Fruit fly (Drosophila melanogaster) whole organism, embryonic: ENCODE results near the gene Sec15.

ENCODE experiments used
- CG10274 ChIP-seq: fragments of 200-800 bp; sonication (Bioruptor generic); optimal IDR thresholded peaks from 3 replicates; lab custom pipeline; 2017; ENCODE audit warnings: missing biosample characterization, mild to moderate bottlenecking, missing genetic modification characterization
- CG10366 ChIP-seq: fragments of 200-800 bp; sonication (Bioruptor generic); IDR thresholded peaks from 2 replicates; pipeline ENCODE4 v1.3.6; 2022; ENCODE audit warnings: missing biosample characterization, missing genetic modification characterization
- CG12744 ChIP-seq: fragments of 200-800 bp; sonication (Bioruptor generic); optimal IDR thresholded peaks from 2 replicates; lab custom pipeline; 2016; ENCODE audit warnings: missing biosample characterization, missing genetic modification characterization
- CG14965 ChIP-seq: fragments of 200-800 bp; sonication (Bioruptor generic); optimal IDR thresholded peaks from 2 replicates; lab custom pipeline; 2016; ENCODE audit warnings: missing biosample characterization, missing genetic modification characterization, borderline replicate concordance
- CG15011 ChIP-seq: fragments of 200-800 bp; sonication (Bioruptor generic); optimal IDR thresholded peaks from 3 replicates; lab custom pipeline; 2018; ENCODE audit warnings: missing biosample characterization, mild to moderate bottlenecking, missing genetic modification characterization
- CG1529 ChIP-seq: fragments of 200-800 bp; sonication (Bioruptor generic); optimal IDR thresholded peaks from 3 replicates; lab custom pipeline; 2018; ENCODE audit warnings: missing biosample characterization, missing genetic modification characterization
- CG15696 ChIP-seq: fragments of 200-800 bp; sonication (Bioruptor generic); optimal IDR thresholded peaks from 2 replicates; lab custom pipeline; 2019; ENCODE audit warnings: missing biosample characterization, mild to moderate bottlenecking, missing genetic modification characterization, moderate library complexity
- CG1647 ChIP-seq: fragments of 200-800 bp; sonication (Bioruptor generic); optimal IDR thresholded peaks from 3 replicates; lab custom pipeline; 2016; ENCODE audit warnings: missing biosample characterization, missing genetic modification characterization
- CG16813 ChIP-seq: fragments of 200-800 bp; sonication (Bioruptor generic); IDR thresholded peaks from 3 replicates; pipeline ENCODE4 v1.3.6; 2022; ENCODE audit warnings: missing biosample characterization, missing genetic modification characterization; ENCODE audit not compliant: partially characterized antibody
- CG16815 ChIP-seq: fragments of 200-800 bp; sonication (Bioruptor generic); optimal IDR thresholded peaks from 3 replicates; lab custom pipeline; 2017; ENCODE audit warnings: missing biosample characterization, mild to moderate bottlenecking, missing genetic modification characterization
- CG18619 ChIP-seq: fragments of 200-800 bp; sonication (Bioruptor generic); optimal IDR thresholded peaks from 3 replicates; lab custom pipeline; 2017; ENCODE audit warnings: missing biosample characterization, mild to moderate bottlenecking, missing genetic modification characterization
- CG30020 ChIP-seq: fragments of 200-800 bp; optimal IDR thresholded peaks from 2 replicates; lab custom pipeline; 2019; ENCODE audit warnings: missing biosample characterization, mild to moderate bottlenecking, missing genetic modification characterization, moderate library complexity
- CG32767 ChIP-seq: fragments of 200-800 bp; sonication (Bioruptor generic); IDR thresholded peaks from 2 replicates; pipeline ENCODE4 v1.3.6; 2022; ENCODE audit warnings: missing biosample characterization, missing genetic modification characterization
- CG3838 ChIP-seq: fragments of 200-800 bp; sonication (Bioruptor generic); optimal IDR thresholded peaks from 3 replicates; lab custom pipeline; 2016; ENCODE audit warnings: missing biosample characterization, missing genetic modification characterization
- CG3995 ChIP-seq: fragments of 200-800 bp; sonication (Bioruptor generic); optimal IDR thresholded peaks from 3 replicates; lab custom pipeline; 2016; ENCODE audit warnings: missing biosample characterization, missing genetic modification characterization
- CG43689 ChIP-seq: fragments of 200-800 bp; sonication (Bioruptor generic); IDR thresholded peaks from 2 replicates; pipeline ENCODE4 v1.3.6; 2022; ENCODE audit warnings: missing biosample characterization, missing genetic modification characterization
- CG5953 ChIP-seq: fragments of 200-800 bp; sonication (Bioruptor generic); IDR thresholded peaks from 2 replicates; pipeline ENCODE4 v1.3.6; 2022; ENCODE audit warnings: missing biosample characterization, missing genetic modification characterization
- CG7372 ChIP-seq: fragments of 200-800 bp; sonication (Bioruptor generic); IDR thresholded peaks from 2 replicates; pipeline ENCODE4 v1.3.6; 2022; ENCODE audit warnings: missing biosample characterization, missing genetic modification characterization
- CG8478 ChIP-seq: fragments of >200 bp; optimal IDR thresholded peaks from 2 replicates; lab custom pipeline; 2018
- CG9817 ChIP-seq: fragments of 200-800 bp; sonication (Bioruptor generic); optimal IDR thresholded peaks from 2 replicates; lab custom pipeline; 2018; ENCODE audit warnings: missing biosample characterization, mild to moderate bottlenecking, missing genetic modification characterization, moderate library complexity
- CG9932 ChIP-seq: fragments of 200-800 bp; sonication (Bioruptor generic); IDR thresholded peaks from 2 replicates; pipeline ENCODE4 v1.3.6; 2022; ENCODE audit warnings: missing biosample characterization, missing genetic modification characterization
- CHES-1-like ChIP-seq: fragments of 200-800 bp; sonication (Bioruptor generic); optimal IDR thresholded peaks from 2 replicates; lab custom pipeline; 2016; ENCODE audit warnings: missing biosample characterization, missing genetic modification characterization
- D ChIP-seq, 2 experiments: fragments of 200-800 bp in 1 of 2; fragments of >200 bp in 1 of 2; sonication (Bioruptor generic) in 1 of 2; optimal IDR thresholded peaks; 2 replicates in 1 of 2; 3 replicates in 1 of 2; lab custom pipeline; 2017; ENCODE audit warnings: mild to moderate bottlenecking in 1 of 2, missing biosample characterization in 1 of 2, missing genetic modification characterization in 1 of 2, missing genetic modification reagents in 1 of 2
- Dfd ChIP-seq, 2 experiments: fragments of >200 bp; optimal IDR thresholded peaks; 2 replicates each; lab custom pipeline; 2017; ENCODE audit warnings: missing biosample characterization in 2 of 2, missing genetic modification characterization in 2 of 2
- Doc3 ChIP-seq: fragments of 200-800 bp; sonication (Bioruptor generic); IDR thresholded peaks from 3 replicates; pipeline ENCODE4 v1.3.6; 2022; ENCODE audit warnings: missing biosample characterization, missing genetic modification characterization; ENCODE audit not compliant: partially characterized antibody
- HLHmδ ChIP-seq: fragments of 200-800 bp; sonication (Bioruptor generic); optimal IDR thresholded peaks from 2 replicates; lab custom pipeline; 2018; ENCODE audit warnings: missing biosample characterization, mild to moderate bottlenecking, missing genetic modification characterization, moderate library complexity
- Hr3 ChIP-seq: fragments of 200-800 bp; sonication (Bioruptor generic); optimal IDR thresholded peaks from 3 replicates; lab custom pipeline; 2016; ENCODE audit warnings: missing biosample characterization, missing genetic modification characterization
- Max ChIP-seq: fragments of 200-800 bp; sonication (Bioruptor generic); optimal IDR thresholded peaks from 2 replicates; lab custom pipeline; 2016; ENCODE audit warnings: missing biosample characterization, mild to moderate bottlenecking, missing genetic modification characterization
- Med ChIP-seq: fragments of 200-800 bp; sonication (Bioruptor generic); peaks from one replicate; lab custom pipeline; 2016; ENCODE audit warnings: missing biosample characterization, missing genetic modification characterization, mild to moderate bottlenecking, inconsistent platforms, moderate library complexity
- Oli ChIP-seq: fragments of 200-800 bp; sonication (Bioruptor generic); optimal IDR thresholded peaks from 2 replicates; lab custom pipeline; 2018; ENCODE audit warnings: missing biosample characterization, mild to moderate bottlenecking, missing genetic modification characterization, moderate library complexity
- Poxn ChIP-seq: fragments of 200-800 bp; sonication (Bioruptor generic); IDR thresholded peaks from 2 replicates; pipeline ENCODE4 v1.3.6; 2022; ENCODE audit warnings: missing biosample characterization, missing genetic modification characterization
- Trl ChIP-seq, 3 experiments: fragments of >200 bp in 2 of 3; fragments of 200-800 bp in 1 of 3; sonication (Bioruptor generic) in 1 of 3; optimal IDR thresholded peaks; 2 replicates in 1 of 3; 3 replicates in 2 of 3; lab custom pipeline; 2016 to 2017; ENCODE audit warnings: missing biosample characterization in 1 of 3, missing genetic modification characterization in 1 of 3
- Vsx1 ChIP-seq: fragments of 200-800 bp; sonication (Bioruptor generic); optimal IDR thresholded peaks from 2 replicates; lab custom pipeline; 2017; ENCODE audit warnings: missing biosample characterization, mild to moderate bottlenecking, missing genetic modification characterization, missing genetic modification reagents
- bowl ChIP-seq: fragments of 200-800 bp; sonication (Bioruptor generic); IDR thresholded peaks from 2 replicates; pipeline ENCODE4 v1.3.6; 2022; ENCODE audit warnings: missing biosample characterization, missing genetic modification characterization
- cato ChIP-seq: fragments of 200-800 bp; sonication (Bioruptor generic); optimal IDR thresholded peaks from 2 replicates; lab custom pipeline; 2016; ENCODE audit warnings: missing biosample characterization, missing genetic modification characterization, borderline replicate concordance
- ci ChIP-seq: fragments of 200-800 bp; sonication (Bioruptor generic); IDR thresholded peaks from 3 replicates; pipeline ENCODE4 v1.3.6; 2022; ENCODE audit warnings: missing biosample characterization, missing genetic modification characterization
- croc ChIP-seq: fragments of 200-800 bp; sonication (Bioruptor generic); conservative IDR thresholded peaks from 3 replicates; pipeline ENCODE4 v1.3.6; 2022; ENCODE audit warnings: missing biosample characterization, missing genetic modification characterization
- crol ChIP-seq: fragments of 200-800 bp; sonication (Bioruptor generic); IDR thresholded peaks from 2 replicates; pipeline ENCODE4 v1.3.6; 2022; ENCODE audit warnings: missing biosample characterization, missing genetic modification characterization
- cwo ChIP-seq: fragments of 200-800 bp; sonication (Bioruptor generic); optimal IDR thresholded peaks from 3 replicates; lab custom pipeline; 2017; ENCODE audit warnings: missing biosample characterization, missing genetic modification characterization, mild to moderate bottlenecking, moderate library complexity, missing genetic modification reagents
- danr ChIP-seq: fragments of 200-800 bp; sonication (Bioruptor generic); IDR thresholded peaks from 2 replicates; pipeline ENCODE4 v1.3.6; 2022; ENCODE audit warnings: missing biosample characterization, missing genetic modification characterization
- dmrt99B ChIP-seq: fragments of 200-800 bp; sonication (Bioruptor generic); optimal IDR thresholded peaks from 2 replicates; lab custom pipeline; 2018; ENCODE audit warnings: missing biosample characterization, mild to moderate bottlenecking, missing genetic modification characterization, moderate library complexity
- en ChIP-seq: fragments of 200-800 bp; sonication (Bioruptor generic); optimal IDR thresholded peaks from 2 replicates; lab custom pipeline; 2016; ENCODE audit warnings: missing biosample characterization, missing genetic modification characterization
- gce ChIP-seq: fragments of 200-800 bp; sonication (Bioruptor generic); IDR thresholded peaks from 3 replicates; pipeline ENCODE4 v1.3.6; 2022; ENCODE audit warnings: missing biosample characterization, missing genetic modification characterization
- gsb-n ChIP-seq: fragments of 200-800 bp; sonication (Bioruptor generic); optimal IDR thresholded peaks from 3 replicates; lab custom pipeline; 2018; ENCODE audit warnings: missing biosample characterization, mild to moderate bottlenecking, missing genetic modification characterization
- org-1 ChIP-seq: fragments of 200-800 bp; sonication (Bioruptor generic); optimal IDR thresholded peaks from 2 replicates; lab custom pipeline; 2017; ENCODE audit warnings: missing biosample characterization, missing genetic modification characterization
- sim ChIP-seq: fragments of 200-800 bp; sonication (Bioruptor generic); IDR thresholded peaks from 2 replicates; pipeline ENCODE4 v1.3.6; 2022; ENCODE audit warnings: missing biosample characterization, missing genetic modification characterization
- stwl ChIP-seq: fragments of 200-800 bp; sonication (Bioruptor generic); optimal IDR thresholded peaks from 3 replicates; lab custom pipeline; 2018; ENCODE audit warnings: missing biosample characterization, mild to moderate bottlenecking, missing genetic modification characterization, moderate library complexity
- ttk ChIP-seq: fragments of 200-800 bp; sonication (Bioruptor generic); IDR thresholded peaks from 2 replicates; pipeline ENCODE4 v2.1.2; 2022; ENCODE audit warnings: missing biosample characterization, missing genetic modification characterization
- twi ChIP-seq: fragments of 200-800 bp; optimal IDR thresholded peaks from 2 replicates; lab custom pipeline; 2019; ENCODE audit warnings: missing biosample characterization, mild to moderate bottlenecking, missing genetic modification characterization, moderate library complexity
- unpg ChIP-seq: fragments of 200-800 bp; sonication (Bioruptor generic); optimal IDR thresholded peaks from 3 replicates; lab custom pipeline; 2018; ENCODE audit warnings: missing biosample characterization, mild to moderate bottlenecking, missing genetic modification characterization, moderate library complexity
- yki ChIP-seq: fragments of >200 bp; optimal IDR thresholded peaks from 3 replicates; lab custom pipeline; 2018
- zfh1 ChIP-seq: fragments of 200-800 bp; sonication (Bioruptor generic); IDR thresholded peaks from 3 replicates; pipeline ENCODE4 v1.3.6; 2022; ENCODE audit warnings: missing biosample characterization, missing genetic modification characterization

Sec15 gene

DNA sequence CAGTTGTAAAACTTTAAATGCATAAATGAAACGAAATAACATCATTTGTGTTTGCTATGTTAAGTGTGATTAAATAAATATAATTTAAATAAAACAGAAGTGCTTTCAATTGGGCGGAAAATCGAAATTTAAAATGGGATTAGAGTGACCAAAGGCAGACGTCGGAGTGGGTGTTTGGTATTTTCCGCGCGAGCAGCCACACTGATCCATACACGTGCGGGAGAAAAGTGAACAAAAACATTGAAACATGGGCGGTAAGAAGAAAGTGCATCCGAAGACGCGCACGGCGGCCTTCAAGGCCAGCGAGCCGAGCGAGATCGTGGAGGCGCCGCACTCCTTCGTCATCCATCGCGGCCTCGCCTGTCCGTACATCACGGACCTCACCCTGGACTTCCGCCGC, 8.3 kb upstream of the Sec15 start, which contains the start of gene ppan (continued):
- TF ChIP-seq twi, result no peak
- no peak for TF ChIP-seq CG12744
- no peak for TF ChIP-seq CG8478 (lab: Kevin White, UChicago)
- TF ChIP-seq CG1647 (GFP tag; lab: Kevin White, UChicago), result no peak
- TF ChIP-seq Doc3 (GFP tag; lab: Robert Waterston, UW), result peak; percentile 41; the same call in 1 of the 3 replicates
- TF ChIP-seq zfh1 (GFP tag; lab: Robert Waterston, UW), result no peak
- peak; percentile 70 for TF ChIP-seq Med (GFP tag; lab: Kevin White, UChicago)
- TF ChIP-seq Hr3 (GFP tag; lab: Kevin White, UChicago), result no peak
- TF ChIP-seq CG3838, result no peak
- no peak for TF ChIP-seq Dfd (GFP tag; optimal IDR thresholded peaks at IDR 0.05; lab: Kevin White, UChicago)
- TF ChIP-seq CG9932, result no peak
- TF ChIP-seq CG16813 (GFP tag; lab: Robert Waterston, UW), result peak; percentile 15; the same call in 1 of the 3 replicates
- TF ChIP-seq D (optimal IDR thresholded peaks at IDR 0.05; lab: Kevin White, UChicago), result no peak
- TF ChIP-seq D (GFP tag; optimal IDR thresholded peaks at IDR 0.05; lab: Kevin White, UChicago), result no peak
- TF ChIP-seq cwo (GFP tag; lab: Kevin White, UChicago), result peak; percentile 97
- no peak for TF ChIP-seq Poxn (GFP tag; lab: Robert Waterston, UW)
- peak; percentile 75 for TF ChIP-seq stwl (tag; lab: Kevin White, UChicago)
- no peak for TF ChIP-seq crol (GFP tag; lab: Robert Waterston, UW)
- no peak for TF ChIP-seq CHES-1-like (GFP tag; lab: Kevin White, UChicago)
- no peak for TF ChIP-seq cato (GFP tag; lab: Kevin White, UChicago)
- no peak for TF ChIP-seq unpg (GFP tag; lab: Kevin White, UChicago)
- no peak for TF ChIP-seq CG15696 (tag; lab: Kevin White, UChicago)
- no peak for TF ChIP-seq en (GFP tag; lab: Kevin White, UChicago)
- TF ChIP-seq CG30020, result peak; percentile 10
- no peak for TF ChIP-seq CG18619 (GFP tag; lab: Kevin White, UChicago)
- no peak for TF ChIP-seq gce (GFP tag; lab: Robert Waterston, UW)
- no peak for TF ChIP-seq CG43689 (GFP tag; lab: Robert Waterston, UW)
- no peak for TF ChIP-seq CG16815 (GFP tag; lab: Kevin White, UChicago)
- TF ChIP-seq Max (GFP tag; lab: Kevin White, UChicago), result peak; percentile 91
- no peak for TF ChIP-seq croc (GFP tag; lab: Robert Waterston, UW)
- no peak for TF ChIP-seq Oli (tag; lab: Kevin White, UChicago)
- no peak for TF ChIP-seq CG1529 (GFP tag; lab: Kevin White, UChicago)
- TF ChIP-seq sim (GFP tag; lab: Robert Waterston, UW), result no peak
- TF ChIP-seq CG5953 (GFP tag; lab: Robert Waterston, UW), result no peak
- TF ChIP-seq dmrt99B (tag; lab: Kevin White, UChicago), result no peak
- no peak for TF ChIP-seq CG10274 (GFP tag; lab: Kevin White, UChicago)
- no peak for TF ChIP-seq danr
- no peak for TF ChIP-seq CG10366 (GFP tag; lab: Robert Waterston, UW)
- no peak for TF ChIP-seq HLHmδ (GFP tag; lab: Kevin White, UChicago)
- TF ChIP-seq CG9817, result no peak
- no peak for TF ChIP-seq CG3995 (GFP tag; lab: Kevin White, UChicago)
- TF ChIP-seq CG15011 (GFP tag; lab: Kevin White, UChicago), result no peak
- no peak for TF ChIP-seq CG14965 (GFP tag; lab: Kevin White, UChicago)
- no peak for TF ChIP-seq ttk (GFP tag; lab: Robert Waterston, UW)
- TF ChIP-seq bowl (GFP tag; lab: Robert Waterston, UW), result no peak
- peak; percentile 30; the same call in 1 of the 3 replicates for TF ChIP-seq ci (GFP tag; lab: Robert Waterston, UW)
- no peak for TF ChIP-seq org-1 (GFP tag; lab: Kevin White, UChicago)
- no peak for TF ChIP-seq CG32767 (GFP tag; lab: Robert Waterston, UW)
- no peak for TF ChIP-seq gsb-n (tag; lab: Kevin White, UChicago)
- TF ChIP-seq CG7372 (GFP tag; lab: Robert Waterston, UW), result no peak
- TF ChIP-seq Vsx1, result no peak
- no peak for TF ChIP-seq yki (lab: Kevin White, UChicago)
- TF ChIP-seq Trl (optimal IDR thresholded peaks at IDR 0.05; lab: Kevin White, UChicago), result no peak
- no peak for TF ChIP-seq Trl (GFP tag; optimal IDR thresholded peaks at IDR 0.05; lab: Kevin White, UChicago)
